Fruit fly (Drosophila melanogaster) whole organism, embryonic: Measurements from ENCODE around the gene CG3198.

Experiments used
- ATbp ChIP-seq: fragments of 200-800 bp; sonication (Bioruptor generic); optimal IDR thresholded peaks from 2 replicates; lab custom pipeline; 2017; ENCODE audit warnings: missing biosample characterization, mild to moderate bottlenecking, missing genetic modification characterization, missing genetic modification reagents
- B-H1 ChIP-seq: fragments of 200-800 bp; sonication (Bioruptor generic); IDR thresholded peaks from 3 replicates; pipeline ENCODE4 v1.3.6; 2022; ENCODE audit warnings: missing biosample characterization, missing genetic modification characterization
- CG10654 ChIP-seq: fragments of 200-800 bp; sonication (Bioruptor generic); optimal IDR thresholded peaks from 2 replicates; lab custom pipeline; 2016; ENCODE audit warnings: missing biosample characterization, missing genetic modification characterization
- CG11456 ChIP-seq: fragments of 200-800 bp; sonication (Bioruptor generic); IDR thresholded peaks from 3 replicates; pipeline ENCODE4 v1.3.6; 2022; ENCODE audit warnings: missing biosample characterization, missing genetic modification characterization
- CG12071 ChIP-seq: fragments of 200-800 bp; sonication (Bioruptor generic); optimal IDR thresholded peaks from 3 replicates; lab custom pipeline; 2018; ENCODE audit warnings: missing biosample characterization, mild to moderate bottlenecking, missing genetic modification characterization
- CG12391 ChIP-seq: fragments of 200-800 bp; sonication (Bioruptor generic); optimal IDR thresholded peaks from 3 replicates; lab custom pipeline; 2018; ENCODE audit warnings: missing biosample characterization, mild to moderate bottlenecking, missing genetic modification characterization, moderate library complexity
- CG12744 ChIP-seq: fragments of 200-800 bp; sonication (Bioruptor generic); optimal IDR thresholded peaks from 2 replicates; lab custom pipeline; 2016; ENCODE audit warnings: missing biosample characterization, missing genetic modification characterization
- CG14667 ChIP-seq: fragments of 200-800 bp; sonication (Bioruptor generic); IDR thresholded peaks from 2 replicates; pipeline ENCODE4 v1.3.6; 2022; ENCODE audit warnings: missing biosample characterization, missing genetic modification characterization
- CG16863 ChIP-seq: fragments of 200-800 bp; sonication (Bioruptor generic); optimal IDR thresholded peaks from 3 replicates; lab custom pipeline; 2016; ENCODE audit warnings: missing biosample characterization, missing genetic modification characterization
- CG17328 ChIP-seq: fragments of 200-800 bp; sonication (Bioruptor generic); IDR thresholded peaks from 2 replicates; pipeline ENCODE4 v1.3.6; 2022; ENCODE audit warnings: missing biosample characterization, missing genetic modification characterization
- CG18599 ChIP-seq: fragments of 200-800 bp; sonication (Bioruptor generic); optimal IDR thresholded peaks from 3 replicates; lab custom pipeline; 2017; ENCODE audit warnings: missing biosample characterization, missing genetic modification characterization, mild to moderate bottlenecking, moderate library complexity, missing genetic modification reagents
- CG2199 ChIP-seq: fragments of 200-800 bp; sonication (Bioruptor generic); IDR thresholded peaks from 3 replicates; pipeline ENCODE4 v1.3.6; 2022; ENCODE audit warnings: missing biosample characterization, missing genetic modification characterization
- CG30403 ChIP-seq: fragments of 200-800 bp; sonication (Bioruptor generic); optimal IDR thresholded peaks from 3 replicates; lab custom pipeline; 2016; ENCODE audit warnings: missing biosample characterization, missing genetic modification characterization
- CG31441 ChIP-seq: fragments of 200-800 bp; sonication (Bioruptor generic); IDR thresholded peaks from 2 replicates; pipeline ENCODE4 v1.3.6; 2022; ENCODE audit warnings: missing biosample characterization, missing genetic modification characterization
- CG33557 ChIP-seq: fragments of 200-800 bp; sonication (Bioruptor generic); optimal IDR thresholded peaks from 2 replicates; lab custom pipeline; 2019; ENCODE audit warnings: missing biosample characterization, mild to moderate bottlenecking, missing genetic modification characterization, moderate library complexity
- CG3838 ChIP-seq: fragments of 200-800 bp; sonication (Bioruptor generic); optimal IDR thresholded peaks from 3 replicates; lab custom pipeline; 2016; ENCODE audit warnings: missing biosample characterization, missing genetic modification characterization
- CG4328 ChIP-seq: fragments of 200-800 bp; sonication (Bioruptor generic); optimal IDR thresholded peaks from 3 replicates; lab custom pipeline; 2017; ENCODE audit warnings: missing biosample characterization, missing genetic modification reagents, missing genetic modification characterization
- CG5953 ChIP-seq: fragments of 200-800 bp; sonication (Bioruptor generic); IDR thresholded peaks from 2 replicates; pipeline ENCODE4 v1.3.6; 2022; ENCODE audit warnings: missing biosample characterization, missing genetic modification characterization
- CG7963 ChIP-seq: fragments of 200-800 bp; sonication (Bioruptor generic); IDR thresholded peaks from 3 replicates; pipeline ENCODE4 v1.3.6; 2022; ENCODE audit warnings: missing biosample characterization, missing genetic modification characterization; ENCODE audit not compliant: partially characterized antibody
- CG7987 ChIP-seq: fragments of 200-800 bp; sonication (Bioruptor generic); optimal IDR thresholded peaks from 2 replicates; lab custom pipeline; 2018; ENCODE audit warnings: missing biosample characterization, mild to moderate bottlenecking, missing genetic modification characterization, moderate library complexity
- CTCF ChIP-seq: fragments of 200-800 bp; sonication (Bioruptor generic); optimal IDR thresholded peaks from 2 replicates; lab custom pipeline; 2017; ENCODE audit warnings: missing biosample characterization, mild to moderate bottlenecking, missing genetic modification characterization, moderate library complexity
- CoRest ChIP-seq: fragments of 200-800 bp; sonication (Bioruptor generic); optimal IDR thresholded peaks from 3 replicates; lab custom pipeline; 2018; ENCODE audit warnings: missing biosample characterization, mild to moderate bottlenecking, missing genetic modification characterization, moderate library complexity
- Dad ChIP-seq: fragments of 200-800 bp; sonication (Bioruptor generic); optimal IDR thresholded peaks from 3 replicates; lab custom pipeline; 2016; ENCODE audit warnings: missing biosample characterization, missing genetic modification characterization
- Dfd ChIP-seq, 2 experiments: fragments of >200 bp; optimal IDR thresholded peaks; 2 replicates each; lab custom pipeline; 2017; ENCODE audit warnings: missing biosample characterization in 2 of 2, missing genetic modification characterization in 2 of 2
- Lhr ChIP-seq: fragments of 200-800 bp; sonication (Bioruptor generic); optimal IDR thresholded peaks from 3 replicates; lab custom pipeline; 2017; ENCODE audit warnings: mild to moderate bottlenecking, missing biosample characterization, missing genetic modification reagents, missing genetic modification characterization
- Med ChIP-seq: fragments of 200-800 bp; sonication (Bioruptor generic); peaks from one replicate; lab custom pipeline; 2016; ENCODE audit warnings: missing biosample characterization, missing genetic modification characterization, mild to moderate bottlenecking, inconsistent platforms, moderate library complexity
- NFAT ChIP-seq: fragments of 200-800 bp; sonication (Bioruptor generic); IDR thresholded peaks from 2 replicates; pipeline ENCODE4 v1.3.6; 2022; ENCODE audit warnings: missing biosample characterization, missing genetic modification characterization
- NK7.1 ChIP-seq: fragments of 200-800 bp; sonication (Bioruptor generic); optimal IDR thresholded peaks from 3 replicates; lab custom pipeline; 2016; ENCODE audit warnings: missing biosample characterization, missing genetic modification characterization
- Neu2 ChIP-seq: fragments of 200-800 bp; sonication (Bioruptor generic); optimal IDR thresholded peaks from 3 replicates; lab custom pipeline; 2016; ENCODE audit warnings: missing biosample characterization, missing genetic modification characterization, borderline replicate concordance
- PHDP ChIP-seq: fragments of 200-800 bp; sonication (Bioruptor generic); optimal IDR thresholded peaks from 3 replicates; lab custom pipeline; 2018; ENCODE audit warnings: missing biosample characterization, mild to moderate bottlenecking, missing genetic modification characterization, moderate library complexity
- Xrp1 ChIP-seq: fragments of 200-800 bp; sonication (Bioruptor generic); IDR thresholded peaks from 2 replicates; pipeline ENCODE4 v1.3.6; 2022; ENCODE audit warnings: missing biosample characterization, missing genetic modification characterization
- ara ChIP-seq: fragments of 200-800 bp; sonication (Bioruptor generic); IDR thresholded peaks from 2 replicates; pipeline ENCODE4 v1.3.6; 2022; ENCODE audit warnings: missing biosample characterization, missing genetic modification characterization
- chif ChIP-seq, 2 experiments: fragments of 200-800 bp; sonication (Bioruptor generic); optimal IDR thresholded peaks; 3 replicates each; lab custom pipeline; 2016; ENCODE audit warnings: missing biosample characterization in 2 of 2, missing genetic modification characterization in 2 of 2
- croc ChIP-seq: fragments of 200-800 bp; sonication (Bioruptor generic); conservative IDR thresholded peaks from 3 replicates; pipeline ENCODE4 v1.3.6; 2022; ENCODE audit warnings: missing biosample characterization, missing genetic modification characterization
- danr ChIP-seq: fragments of 200-800 bp; sonication (Bioruptor generic); IDR thresholded peaks from 2 replicates; pipeline ENCODE4 v1.3.6; 2022; ENCODE audit warnings: missing biosample characterization, missing genetic modification characterization
- esg ChIP-seq: fragments of 200-800 bp; sonication (Bioruptor generic); conservative IDR thresholded peaks from 2 replicates; pipeline ENCODE4 v1.3.6; 2022; ENCODE audit warnings: missing biosample characterization, missing genetic modification characterization
- fd3F ChIP-seq: fragments of 200-800 bp; sonication (Bioruptor generic); optimal IDR thresholded peaks from 2 replicates; lab custom pipeline; 2018; ENCODE audit warnings: missing biosample characterization, mild to moderate bottlenecking, missing genetic modification characterization, moderate library complexity
- fd96Cb ChIP-seq: fragments of 200-800 bp; sonication (Bioruptor generic); optimal IDR thresholded peaks from 2 replicates; lab custom pipeline; 2018; ENCODE audit warnings: missing biosample characterization, mild to moderate bottlenecking, missing genetic modification characterization, moderate library complexity
- gem ChIP-seq: fragments of 200-800 bp; sonication (Bioruptor generic); optimal IDR thresholded peaks from 2 replicates; lab custom pipeline; 2019; ENCODE audit warnings: missing biosample characterization, mild to moderate bottlenecking, missing genetic modification characterization, moderate library complexity
- ind ChIP-seq: fragments of 200-800 bp; sonication (Bioruptor generic); optimal IDR thresholded peaks from 3 replicates; lab custom pipeline; 2016; ENCODE audit warnings: missing biosample characterization, missing genetic modification characterization
- inv ChIP-seq: fragments of 200-800 bp; sonication (Bioruptor generic); IDR thresholded peaks from 2 replicates; pipeline ENCODE4 v1.3.6; 2022; ENCODE audit warnings: missing biosample characterization, missing genetic modification characterization; ENCODE audit not compliant: partially characterized antibody
- lola ChIP-seq, 3 experiments: fragments of >200 bp in 2 of 3; fragments of 200-800 bp in 1 of 3; sonication (Bioruptor generic) in 1 of 3; optimal IDR thresholded peaks; 2 replicates each; lab custom pipeline; 2017 to 2019; ENCODE audit warnings: missing biosample characterization in 3 of 3, missing genetic modification characterization in 3 of 3, mild to moderate bottlenecking in 1 of 3, moderate library complexity in 1 of 3
- mam ChIP-seq: fragments of 200-800 bp; sonication (Bioruptor generic); optimal IDR thresholded peaks from 3 replicates; lab custom pipeline; 2016; ENCODE audit warnings: missing biosample characterization, missing genetic modification characterization
- nom ChIP-seq: fragments of 200-800 bp; sonication (Bioruptor generic); optimal IDR thresholded peaks from 2 replicates; lab custom pipeline; 2017; ENCODE audit warnings: missing biosample characterization, missing genetic modification characterization, mild to moderate bottlenecking, moderate library complexity, missing genetic modification reagents
- pros ChIP-seq: fragments of 200-800 bp; sonication (Bioruptor generic); optimal IDR thresholded peaks from 3 replicates; lab custom pipeline; 2019; ENCODE audit warnings: missing biosample characterization, mild to moderate bottlenecking, missing genetic modification characterization, moderate library complexity
- row ChIP-seq: fragments of 200-800 bp; sonication (Bioruptor generic); IDR thresholded peaks from 3 replicates; pipeline ENCODE4 v1.3.6; 2022; ENCODE audit warnings: missing biosample characterization, missing genetic modification characterization
- sd ChIP-seq: fragments of 200-800 bp; sonication (Bioruptor generic); optimal IDR thresholded peaks from 3 replicates; lab custom pipeline; 2018; ENCODE audit warnings: missing biosample characterization, mild to moderate bottlenecking, missing genetic modification characterization, moderate library complexity
- sima ChIP-seq: fragments of 200-800 bp; sonication (Bioruptor generic); optimal IDR thresholded peaks from 2 replicates; lab custom pipeline; 2016; ENCODE audit warnings: missing biosample characterization, missing genetic modification characterization
- sisA ChIP-seq: fragments of 200-800 bp; sonication (Bioruptor generic); IDR thresholded peaks from 2 replicates; pipeline ENCODE4 v1.3.6; 2022; ENCODE audit warnings: missing biosample characterization, missing genetic modification characterization
- wek ChIP-seq: fragments of 200-800 bp; sonication (Bioruptor generic); optimal IDR thresholded peaks from 3 replicates; lab custom pipeline; 2018; ENCODE audit warnings: missing biosample characterization, mild to moderate bottlenecking, missing genetic modification characterization, moderate library complexity

Gene CG3198

dm6 chrX:6642593-6643257 lies 31.0 kb downstream of the CG3198 start (continued):
- TF ChIP-seq croc (GFP tag; lab: Robert Waterston, UW) (peak; percentile 28; the same call in 1 of the 3 replicates), NK7.1 (GFP tag; lab: Kevin White, UChicago) (no peak), fd3F (no peak), gem (tag; lab: Kevin White, UChicago) (peak; percentile 63), Dad (GFP tag; lab: Kevin White, UChicago) (no peak), Neu2 (no peak), mam (no peak), CG33557 (GFP tag; lab: Kevin White, UChicago) (peak; percentile 28), wek (GFP tag; lab: Kevin White, UChicago) (no peak), CG12744 (GFP tag; lab: Kevin White, UChicago) (no peak), chif (GFP tag; optimal IDR thresholded peaks at IDR 0.05; lab: Kevin White, UChicago) (peak; percentile 21 to 25), PHDP (tag; lab: Kevin White, UChicago) (peak; percentile 2), Lhr (GFP tag; lab: Kevin White, UChicago) (no peak), CG5953 (no peak), CG4328 (GFP tag; lab: Kevin White, UChicago) (no peak), CoRest (tag; lab: Kevin White, UChicago) (peak; percentile 15), CG14667 (GFP tag; lab: Robert Waterston, UW) (no peak), CG3838 (GFP tag; lab: Kevin White, UChicago) (no peak), inv (GFP tag; lab: Robert Waterston, UW) (no peak), NFAT (no peak), CG18599 (GFP tag; lab: Kevin White, UChicago) (peak; percentile 17), sisA (GFP tag; lab: Robert Waterston, UW) (no peak; the same call in 1 of the 2 replicates), CTCF (GFP tag; lab: Kevin White, UChicago) (no peak), esg (0 out of 2 replicates have a peak, but pooled peaks have one; percentile 7), lola (GFP tag; optimal IDR thresholded peaks at IDR 0.05; lab: Kevin White, UChicago) (peak in 1 of 3 experiments; percentile 42), row (peak; percentile 43; the same call in 1 of the 3 replicates), CG30403 (peak; percentile 7), ara (GFP tag; lab: Robert Waterston, UW) (peak; percentile 56; the same call in 1 of the 2 replicates), danr (GFP tag; lab: Robert Waterston, UW) (no peak), sd (no peak), CG12071 (GFP tag; lab: Kevin White, UChicago) (no peak), CG16863 (GFP tag; lab: Kevin White, UChicago) (no peak), Med (GFP tag; lab: Kevin White, UChicago) (peak; percentile 59), CG10654 (GFP tag; lab: Kevin White, UChicago) (no peak), Dfd (GFP tag; optimal IDR thresholded peaks at IDR 0.05; lab: Kevin White, UChicago) (no peak), CG7987 (GFP tag; lab: Kevin White, UChicago) (no peak), ATbp (GFP tag; lab: Kevin White, UChicago) (peak; percentile 16), CG31441 (peak; percentile 43; the same call in 1 of the 2 replicates), CG2199 (GFP tag; lab: Robert Waterston, UW) (no peak), Xrp1 (GFP tag; lab: Robert Waterston, UW) (peak; percentile 68), nom (GFP tag; lab: Kevin White, UChicago) (no peak), CG7963 (GFP tag; lab: Robert Waterston, UW) (no peak), ind (GFP tag; lab: Kevin White, UChicago) (no peak), fd96Cb (tag; lab: Kevin White, UChicago) (peak; percentile 34), CG11456 (GFP tag; lab: Robert Waterston, UW) (no peak), B-H1 (peak; percentile 20; the same call in 1 of the 3 replicates), sima (GFP tag; lab: Kevin White, UChicago) (no peak), CG12391 (peak; percentile 30), pros (GFP tag; lab: Kevin White, UChicago) (no peak), CG17328 (peak; percentile 49; the same call in 1 of the 2 replicates)
